Fruit fly (Drosophila melanogaster): ENCODE measurements around the gene CG5790.

- TF ChIP-seq h (GFP tag; optimal IDR thresholded peaks at IDR 0.05) (no peak), psq (GFP tag; optimal IDR thresholded peaks at IDR 0.05) (no peak), CG9705 (GFP tag; optimal IDR thresholded peaks at IDR 0.05) (no peak), Rel (GFP tag; optimal IDR thresholded peaks at IDR 0.05) (no peak), Rel (tag; optimal IDR thresholded peaks at IDR 0.05) (no peak), Abd-B (GFP tag; optimal IDR thresholded peaks at IDR 0.05) (no peak), fru (GFP tag; optimal IDR thresholded peaks at IDR 0.05) (no peak), Sp1 (GFP tag; optimal IDR thresholded peaks at IDR 0.05) (no peak), Hr78 (GFP tag; optimal IDR thresholded peaks at IDR 0.05) (no peak)
Observed at dm6 chr2L:18333831-18334437, 39.3 kb downstream of the CG5790 start.

All from whole organism, wandering third instar larva.